Worm (Caenorhabditis elegans) whole organism, L1 larva: ENCODE results near the gene srw-121.
"Not testable (repeated sequence)": the region's sequence is repeated elsewhere in the genome, so short reads cannot be mapped to it uniquely, and the experiment has no call there.

Source experiments
- C04F5.9 ChIP-seq: sonication (generic microtip); optimal IDR thresholded peaks from 2 replicates; lab custom pipeline; 2016; ENCODE audit warnings: missing genetic modification characterization, missing compliant biosample characterization
- C34B4.2 ChIP-seq: sonication (generic microtip); optimal IDR thresholded peaks from 2 replicates; lab custom pipeline; 2017; ENCODE audit warnings: mild to moderate bottlenecking, missing genetic modification characterization, missing compliant biosample characterization
- F16B12.6 ChIP-seq: fragments of 150-350 bp; optimal IDR thresholded peaks from 2 replicates; lab custom pipeline; 2014; ENCODE audit warnings: missing biosample characterization, missing genetic modification characterization
- aha-1 ChIP-seq: fragments of 150-350 bp; optimal IDR thresholded peaks from 2 replicates; lab custom pipeline; 2014; ENCODE audit warnings: missing biosample characterization, missing genetic modification characterization
- aly-2 ChIP-seq: fragments of 150-350 bp; optimal IDR thresholded peaks from 2 replicates; lab custom pipeline; 2014; ENCODE audit warnings: missing biosample characterization, missing genetic modification characterization
- ceh-8 ChIP-seq: fragments of 200-800 bp; sonication (Bioruptor generic); optimal IDR thresholded peaks from 2 replicates; lab custom pipeline; 2018; ENCODE audit warnings: mild to moderate bottlenecking, missing genetic modification characterization, moderate library complexity, missing compliant biosample characterization
- ceh-82 ChIP-seq, 3 experiments: fragments of 150-350 bp in 1 of 3; sonication (generic microtip) in 2 of 3; optimal IDR thresholded peaks; 2 replicates each; lab custom pipeline; 2014 to 2017; ENCODE audit warnings: missing biosample characterization in 3 of 3, missing genetic modification characterization in 3 of 3
- ceh-88 ChIP-seq: fragments of 200-800 bp; sonication (Bioruptor generic); IDR thresholded peaks from 2 replicates; pipeline ENCODE4 v1.3.6; 2022; ENCODE audit warnings: missing genetic modification characterization, missing compliant biosample characterization
- dsc-1 ChIP-seq: sonication (generic microtip); optimal IDR thresholded peaks from 2 replicates; lab custom pipeline; 2016; ENCODE audit warnings: mild to moderate bottlenecking, missing genetic modification characterization, missing compliant biosample characterization
- efl-3 ChIP-seq: fragments of 200-800 bp; sonication (Bioruptor generic); optimal IDR thresholded peaks from 2 replicates; lab custom pipeline; 2018; ENCODE audit warnings: mild to moderate bottlenecking, missing genetic modification characterization, missing compliant biosample characterization
- egl-27 ChIP-seq, 2 experiments: fragments of 150-350 bp in 1 of 2; sonication (generic microtip); optimal IDR thresholded peaks; 3 replicates each; lab custom pipeline; 2017 to 2018; ENCODE audit warnings: missing biosample characterization in 2 of 2, missing genetic modification characterization in 2 of 2, missing genetic modification reagents in 2 of 2
- elt-2 ChIP-seq: sonication (generic microtip); optimal IDR thresholded peaks from 2 replicates; lab custom pipeline; 2016; ENCODE audit warnings: missing genetic modification characterization, mild to moderate bottlenecking, inconsistent platforms, missing compliant biosample characterization, missing genetic modification reagents
- ets-5 ChIP-seq: fragments of 200-800 bp; sonication (Bioruptor generic); IDR thresholded peaks from 2 replicates; pipeline ENCODE4 v1.3.6; 2022; ENCODE audit warnings: missing genetic modification characterization, missing compliant biosample characterization
- fkh-4 ChIP-seq: sonication (generic microtip); optimal IDR thresholded peaks from 2 replicates; lab custom pipeline; 2016; ENCODE audit warnings: missing compliant biosample characterization, missing genetic modification characterization, borderline replicate concordance
- fos-1 ChIP-seq: fragments of 150-350 bp; optimal IDR thresholded peaks from 2 replicates; lab custom pipeline; 2014; ENCODE audit warnings: missing biosample characterization, missing genetic modification characterization
- grh-1 ChIP-seq: fragments of 200-800 bp; sonication (Bioruptor generic); IDR thresholded peaks from 2 replicates; pipeline ENCODE4 v1.3.6; 2022; ENCODE audit warnings: missing genetic modification reagents, missing genetic modification characterization, missing compliant biosample characterization
- irx-1 ChIP-seq: sonication (generic microtip); optimal IDR thresholded peaks from 2 replicates; lab custom pipeline; 2016; ENCODE audit warnings: missing genetic modification characterization, missing compliant biosample characterization
- isw-1 ChIP-seq: fragments of 200-800 bp; sonication (Bioruptor generic); IDR thresholded peaks from 2 replicates; pipeline ENCODE4 v1.3.6; 2022; ENCODE audit warnings: missing genetic modification characterization, missing compliant biosample characterization
- lin-13 ChIP-seq: fragments of 150-350 bp; optimal IDR thresholded peaks from 2 replicates; lab custom pipeline; 2014; ENCODE audit warnings: missing biosample characterization, missing genetic modification reagents, missing genetic modification characterization
- lin-35 ChIP-seq, 2 experiments: fragments of 150-350 bp; optimal IDR thresholded peaks; 2 replicates each; lab custom pipeline; 2014; ENCODE audit warnings: missing biosample characterization in 2 of 2, missing genetic modification characterization in 2 of 2, missing genetic modification reagents in 2 of 2
- lir-3 ChIP-seq: sonication (generic microtip); optimal IDR thresholded peaks from 2 replicates; lab custom pipeline; 2016; ENCODE audit warnings: mild to moderate bottlenecking, missing genetic modification characterization, moderate library complexity, missing compliant biosample characterization; ENCODE audit not compliant: poor library complexity
- mdl-1 ChIP-seq, 2 experiments: fragments of 150-350 bp; optimal IDR thresholded peaks; 2 replicates each; lab custom pipeline; 2014 to 2017; ENCODE audit warnings: missing biosample characterization in 2 of 2, missing genetic modification characterization in 2 of 2, inconsistent platforms in 1 of 2
- mef-2 ChIP-seq: fragments of 150-350 bp; optimal IDR thresholded peaks from 2 replicates; lab custom pipeline; 2014; ENCODE audit warnings: missing biosample characterization, missing genetic modification characterization
- mep-1 ChIP-seq: fragments of 150-350 bp; optimal IDR thresholded peaks from 2 replicates; lab custom pipeline; 2014; ENCODE audit warnings: missing biosample characterization, missing genetic modification characterization
- nhr-12 ChIP-seq: sonication (generic microtip); optimal IDR thresholded peaks from 2 replicates; lab custom pipeline; 2017; ENCODE audit warnings: missing biosample characterization, missing genetic modification characterization
- nhr-19 ChIP-seq: fragments of 200-800 bp; sonication (Bioruptor generic); conservative IDR thresholded peaks from 2 replicates; pipeline ENCODE4 v1.3.6; 2022; ENCODE audit warnings: missing genetic modification characterization, missing compliant biosample characterization
- nhr-47 ChIP-seq: sonication (generic microtip); optimal IDR thresholded peaks from 2 replicates; lab custom pipeline; 2016; ENCODE audit warnings: mild to moderate bottlenecking, missing genetic modification characterization, moderate library complexity, missing compliant biosample characterization
- nhr-71 ChIP-seq: sonication (generic microtip); optimal IDR thresholded peaks from 2 replicates; lab custom pipeline; 2016; ENCODE audit warnings: mild to moderate bottlenecking, missing genetic modification characterization, moderate library complexity, missing compliant biosample characterization
- nhr-76 ChIP-seq: sonication (generic microtip); optimal IDR thresholded peaks from 2 replicates; lab custom pipeline; 2017; ENCODE audit warnings: missing biosample characterization, missing genetic modification characterization
- nhr-85 ChIP-seq: sonication (generic microtip); peaks from one replicate; lab custom pipeline; 2016; ENCODE audit warnings: missing genetic modification characterization, inconsistent platforms, missing compliant biosample characterization
- nhr-90 ChIP-seq: sonication (generic microtip); optimal IDR thresholded peaks from 2 replicates; lab custom pipeline; 2016; ENCODE audit warnings: mild to moderate bottlenecking, missing genetic modification characterization, missing compliant biosample characterization; ENCODE audit not compliant: poor library complexity
- skn-1 ChIP-seq: fragments of 150-350 bp; optimal IDR thresholded peaks from 2 replicates; lab custom pipeline; 2014; ENCODE audit warnings: missing biosample characterization, missing genetic modification characterization
- snpc-4 ChIP-seq: fragments of 150-350 bp; optimal IDR thresholded peaks from 2 replicates; lab custom pipeline; 2014; ENCODE audit warnings: missing biosample characterization, missing genetic modification characterization
- sup-37 ChIP-seq: fragments of 200-800 bp; sonication (Bioruptor generic); optimal IDR thresholded peaks from 2 replicates; lab custom pipeline; 2018; ENCODE audit warnings: mild to moderate bottlenecking, missing genetic modification characterization, missing compliant biosample characterization
- swsn-7 ChIP-seq: sonication (generic microtip); optimal IDR thresholded peaks from 2 replicates; lab custom pipeline; 2016; ENCODE audit warnings: missing genetic modification characterization, missing compliant biosample characterization
- tbx-2 ChIP-seq: sonication (generic microtip); optimal IDR thresholded peaks from 2 replicates; lab custom pipeline; 2016; ENCODE audit warnings: missing genetic modification characterization, missing compliant biosample characterization
- unc-130 ChIP-seq: fragments of 150-350 bp; optimal IDR thresholded peaks from 2 replicates; lab custom pipeline; 2017; ENCODE audit warnings: missing biosample characterization, missing genetic modification characterization, inconsistent platforms
- unc-30 ChIP-seq: sonication (generic microtip); optimal IDR thresholded peaks from 2 replicates; lab custom pipeline; 2017; ENCODE audit warnings: missing biosample characterization, missing genetic modification characterization
- unc-62 ChIP-seq: fragments of 150-350 bp; optimal IDR thresholded peaks from 2 replicates; lab custom pipeline; 2014; ENCODE audit warnings: missing biosample characterization, missing genetic modification reagents, missing genetic modification characterization
- unc-98 ChIP-seq: fragments of 200-800 bp; sonication (Bioruptor generic); IDR thresholded peaks from 2 replicates; pipeline ENCODE4 v1.3.6; 2022; ENCODE audit warnings: missing genetic modification characterization, missing compliant biosample characterization
- zip-4 ChIP-seq: fragments of 200-800 bp; sonication (Bioruptor generic); optimal IDR thresholded peaks from 2 replicates; lab custom pipeline; 2018; ENCODE audit warnings: mild to moderate bottlenecking, missing genetic modification characterization, moderate library complexity, missing compliant biosample characterization
- ztf-11 ChIP-seq, 2 experiments: sonication (generic microtip); optimal IDR thresholded peaks; 2 replicates each; lab custom pipeline; 2016 to 2017; ENCODE audit warnings: missing genetic modification characterization in 2 of 2, missing biosample characterization in 1 of 2, missing compliant biosample characterization in 1 of 2

The srw-121 gene

ce11 chrV:2983351-2983750 lies 8.0 kb downstream of the srw-121 start, which contains the start of gene srw-117:
srw-117 (minus strand) TSS chrV:2983451.
- TF ChIP-seq sup-37 (no peak), ztf-11 (tag; optimal IDR thresholded peaks at IDR 0.05; lab: Kevin White, UChicago) (no peak), nhr-90 (tag; lab: Kevin White, UChicago) (no peak), irx-1 (tag; lab: Kevin White, UChicago) (no peak), lin-13 (GFP tag; lab: Kevin White, UChicago) (no peak), mdl-1 (tag; optimal IDR thresholded peaks at IDR 0.05; lab: Kevin White, UChicago) (no peak), fkh-4 (tag; lab: Kevin White, UChicago) (no peak), ceh-88 (GFP tag; lab: Robert Waterston, UW) (no peak), nhr-47 (no peak), F16B12.6 (tag; lab: Kevin White, UChicago) (no peak), elt-2 (tag; lab: Kevin White, UChicago) (no peak)

ce11 chrV:2979978-2980377 lies 11.4 kb downstream of the srw-121 start, which contains the start of gene srw-118:
srw-118 (minus strand) TSS chrV:2980078.
- TF ChIP-seq nhr-19: no peak
- no peak for TF ChIP-seq unc-130 (tag; lab: Kevin White, UChicago)
- no peak for TF ChIP-seq swsn-7
- TF ChIP-seq nhr-85: no peak
- TF ChIP-seq unc-98 (GFP tag; lab: Robert Waterston, UW): no peak
- TF ChIP-seq ets-5: no peak
- TF ChIP-seq nhr-47: no peak
- TF ChIP-seq lir-3 (tag; lab: Kevin White, UChicago): no peak
- TF ChIP-seq ceh-8: no peak
- TF ChIP-seq dsc-1 (tag; lab: Kevin White, UChicago): no peak
- no peak for TF ChIP-seq zip-4 (GFP tag; lab: Kevin White, UChicago)
- TF ChIP-seq egl-27 (tag; optimal IDR thresholded peaks at IDR 0.05; lab: Kevin White, UChicago): no peak
- no peak for TF ChIP-seq irx-1 (tag; lab: Kevin White, UChicago)
- TF ChIP-seq nhr-71 (tag; lab: Kevin White, UChicago): no peak

- TF ChIP-seq lin-13 (GFP tag; lab: Kevin White, UChicago) (no peak), aha-1 (no peak), skn-1 (tag; lab: Kevin White, UChicago) (no peak), unc-30 (tag; lab: Kevin White, UChicago) (no peak), C04F5.9 (tag; lab: Kevin White, UChicago) (no peak), snpc-4 (no peak), efl-3 (no peak)
Observed at ce11 chrV:2976287-2976686, 15.1 kb downstream of the srw-121 start, which contains the start of gene srw-124. srw-124 (plus strand) TSS chrV:2976587.

DNA sequence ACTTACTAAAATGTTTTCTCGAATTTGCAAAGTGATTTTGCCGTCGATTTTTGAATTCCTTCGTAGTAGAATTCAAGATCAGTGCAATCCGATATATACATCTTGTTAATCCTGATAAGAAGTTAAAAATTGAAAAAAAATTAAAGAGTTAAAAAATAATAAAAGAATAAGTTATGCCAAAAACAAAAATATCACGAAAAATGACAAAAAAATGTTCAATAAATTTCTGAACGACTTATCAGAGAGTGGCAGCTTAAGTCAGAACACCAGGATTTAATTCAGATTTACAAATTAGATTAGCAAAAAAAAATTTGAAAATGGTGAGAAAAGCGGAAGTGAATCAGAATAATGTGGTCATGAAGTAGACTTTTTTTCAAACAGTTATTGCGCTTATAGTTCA lies 16.1 kb downstream of the srw-121 start, which contains the start of gene srw-123:
TSS of gene srw-123 (minus strand) at position 101 of the 400 bp plus-strand sequence.
- not testable (repeated sequence) for TF ChIP-seq ceh-82 (tag; optimal IDR thresholded peaks at IDR 0.05; lab: Kevin White, UChicago); nhr-12 (tag; lab: Kevin White, UChicago); aly-2
- TF ChIP-seq, all 84 proteins: peak for 0; not testable (repeated sequence) for 84

DNA sequence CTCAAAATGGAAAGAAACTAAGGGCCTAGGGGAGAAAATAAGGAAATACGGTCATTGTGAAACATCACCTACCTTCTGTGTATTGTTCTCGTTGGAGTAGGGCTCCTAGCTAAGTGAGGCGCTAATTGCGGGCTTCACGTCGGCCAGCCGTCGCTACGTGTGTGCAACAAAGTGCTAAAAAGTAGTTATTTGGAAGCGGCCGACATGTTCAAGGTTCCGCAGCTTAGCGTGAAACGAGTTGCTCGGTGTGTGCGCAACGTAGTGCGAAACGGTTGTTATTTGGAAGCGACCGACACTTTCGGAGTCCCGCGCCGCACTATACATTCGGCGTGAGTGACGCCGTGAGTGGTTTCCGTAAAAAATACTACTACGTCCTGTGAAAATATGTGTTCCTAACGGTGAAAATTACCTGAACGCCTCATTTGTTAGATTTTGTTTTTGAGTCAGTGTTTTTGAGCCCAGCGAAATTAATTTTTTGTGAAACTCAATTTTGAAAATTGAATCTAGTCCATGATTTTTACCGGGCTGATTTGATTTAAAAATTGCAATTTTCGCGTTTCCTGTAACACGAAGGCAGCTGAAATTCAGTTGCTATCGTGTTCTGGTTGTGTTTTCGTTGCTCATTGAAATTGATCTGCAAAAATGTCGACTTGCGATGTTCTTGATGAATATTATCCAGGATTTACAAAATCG lies 19.9 kb downstream of the srw-121 start, which contains the start of gene srw-129:
TSS of gene srw-129 (plus strand) at position 643 of the 693 bp plus-strand sequence.
- no peak for TF ChIP-seq nhr-12 (tag; lab: Kevin White, UChicago)
- TF ChIP-seq unc-62: no peak
- TF ChIP-seq elt-2 (tag; lab: Kevin White, UChicago): no peak
- no peak for TF ChIP-seq C34B4.2 (tag; lab: Kevin White, UChicago)
- TF ChIP-seq lin-35 (GFP tag; optimal IDR thresholded peaks at IDR 0.05; lab: Kevin White, UChicago): no peak
- no peak for TF ChIP-seq isw-1 (GFP tag; lab: Robert Waterston, UW)
- no peak for TF ChIP-seq mep-1
- TF ChIP-seq mef-2 (tag; lab: Kevin White, UChicago): no peak
- no peak for TF ChIP-seq sup-37
- no peak for TF ChIP-seq skn-1 (tag; lab: Kevin White, UChicago)
- no peak for TF ChIP-seq fos-1 (tag; lab: Kevin White, UChicago)
- no peak for TF ChIP-seq nhr-76
- no peak for TF ChIP-seq grh-1 (GFP tag; lab: Robert Waterston, UW)
- no peak for TF ChIP-seq tbx-2 (tag; lab: Kevin White, UChicago)
